Fruit fly (Drosophila melanogaster) whole organism, adult: Measurements from ENCODE around the gene CG3632.

Experiments
- CG11617 ChIP-seq: fragments of 200-800 bp; sonication (Bioruptor generic); optimal IDR thresholded peaks from 2 replicates; lab custom pipeline; 2017; ENCODE audit warnings: mild to moderate bottlenecking, missing biosample characterization, missing genetic modification reagents, missing genetic modification characterization
- CG12768 ChIP-seq: fragments of 200-800 bp; sonication (Bioruptor generic); optimal IDR thresholded peaks from 2 replicates; lab custom pipeline; 2017; ENCODE audit warnings: missing biosample characterization, missing genetic modification characterization, mild to moderate bottlenecking, moderate library complexity, missing genetic modification reagents
- CG14711 ChIP-seq: fragments of 200-800 bp; sonication (Bioruptor generic); optimal IDR thresholded peaks from 2 replicates; lab custom pipeline; 2018; ENCODE audit warnings: missing biosample characterization, mild to moderate bottlenecking, missing genetic modification characterization, moderate library complexity
- CG1620 ChIP-seq: fragments of 200-800 bp; sonication (Bioruptor generic); optimal IDR thresholded peaks from 2 replicates; lab custom pipeline; 2016; ENCODE audit warnings: missing biosample characterization, missing genetic modification characterization
- CG33017 ChIP-seq: fragments of 200-800 bp; sonication (Bioruptor generic); optimal IDR thresholded peaks from 2 replicates; lab custom pipeline; 2018; ENCODE audit warnings: missing biosample characterization, mild to moderate bottlenecking, missing genetic modification characterization, moderate library complexity
- CG5204 ChIP-seq: fragments of 200-800 bp; sonication (Bioruptor generic); optimal IDR thresholded peaks from 2 replicates; lab custom pipeline; 2016; ENCODE audit warnings: missing biosample characterization, missing genetic modification characterization
- CG7045 ChIP-seq: fragments of 200-800 bp; sonication (Bioruptor generic); optimal IDR thresholded peaks from 2 replicates; lab custom pipeline; 2017; ENCODE audit warnings: missing biosample characterization, mild to moderate bottlenecking, missing genetic modification characterization
- CG7101 ChIP-seq: fragments of 200-800 bp; sonication (Bioruptor generic); optimal IDR thresholded peaks from 2 replicates; lab custom pipeline; 2018; ENCODE audit warnings: missing biosample characterization, mild to moderate bottlenecking, missing genetic modification characterization, moderate library complexity
- Clk ChIP-seq: fragments of 200-800 bp; sonication (Bioruptor generic); optimal IDR thresholded peaks from 2 replicates; lab custom pipeline; 2017; ENCODE audit warnings: missing biosample characterization, missing genetic modification characterization
- Crg-1 ChIP-seq: fragments of 200-800 bp; sonication (Bioruptor generic); optimal IDR thresholded peaks from 2 replicates; lab custom pipeline; 2016; ENCODE audit warnings: missing biosample characterization, missing genetic modification characterization
- Hr96 ChIP-seq: fragments of 200-800 bp; sonication (Bioruptor generic); optimal IDR thresholded peaks from 2 replicates; lab custom pipeline; 2016; ENCODE audit warnings: missing biosample characterization, missing genetic modification characterization
- Mnt ChIP-seq: fragments of 200-800 bp; sonication (Bioruptor generic); optimal IDR thresholded peaks from 2 replicates; lab custom pipeline; 2016; ENCODE audit warnings: missing biosample characterization, mild to moderate bottlenecking, missing genetic modification characterization
- bab1 ChIP-seq: fragments of 200-800 bp; sonication (Bioruptor generic); optimal IDR thresholded peaks from 3 replicates; lab custom pipeline; 2019; ENCODE audit warnings: missing biosample characterization, mild to moderate bottlenecking, missing genetic modification characterization, moderate library complexity
- cic ChIP-seq: fragments of 200-800 bp; sonication (Bioruptor generic); optimal IDR thresholded peaks from 2 replicates; lab custom pipeline; 2017; ENCODE audit warnings: missing biosample characterization, mild to moderate bottlenecking, missing genetic modification characterization, moderate library complexity
- cnc ChIP-seq, 2 experiments: fragments of >200 bp; optimal IDR thresholded peaks; 2 replicates each; lab custom pipeline; 2017
- kay ChIP-seq: fragments of 200-800 bp; sonication (Bioruptor generic); peaks from one replicate; lab custom pipeline; 2016; ENCODE audit warnings: missing biosample characterization, missing genetic modification characterization, borderline replicate concordance
- ovo ChIP-seq: fragments of 200-800 bp; sonication (Bioruptor generic); optimal IDR thresholded peaks from 2 replicates; lab custom pipeline; 2016; ENCODE audit warnings: missing biosample characterization, missing genetic modification characterization
- pad ChIP-seq: fragments of 200-800 bp; sonication (Bioruptor generic); optimal IDR thresholded peaks from 3 replicates; lab custom pipeline; 2017; ENCODE audit warnings: missing biosample characterization, missing genetic modification characterization, mild to moderate bottlenecking, moderate library complexity, missing genetic modification reagents
- tj ChIP-seq: fragments of 200-800 bp; sonication (Bioruptor generic); optimal IDR thresholded peaks from 3 replicates; lab custom pipeline; 2017; ENCODE audit warnings: missing biosample characterization, mild to moderate bottlenecking, missing genetic modification characterization, moderate library complexity
- toe ChIP-seq: fragments of 200-800 bp; sonication (Bioruptor generic); optimal IDR thresholded peaks from 2 replicates; lab custom pipeline; 2016; ENCODE audit warnings: missing biosample characterization, missing genetic modification characterization

Gene CG3632

dm6 chrX:16288999-16289398 is 7.5 kb upstream of the CG3632 start:
- TF ChIP-seq pad (GFP tag; lab: Kevin White, UChicago) (no peak), CG33017 (tag; lab: Kevin White, UChicago) (no peak), cic (GFP tag; lab: Kevin White, UChicago) (no peak), Hr96 (GFP tag; lab: Kevin White, UChicago) (no peak), ovo (no peak)

dm6 chrX:16292646-16293045 is 3.8 kb upstream of the CG3632 start:
- no peak for TF ChIP-seq Clk (GFP tag; lab: Kevin White, UChicago)

- TF ChIP-seq pad (GFP tag; lab: Kevin White, UChicago) (no peak), cnc (optimal IDR thresholded peaks at IDR 0.05; lab: Kevin White, UChicago) (no peak), CG14711 (tag; lab: Kevin White, UChicago) (no peak), CG7101 (tag; lab: Kevin White, UChicago) (no peak), CG1620 (GFP tag; lab: Kevin White, UChicago) (no peak), cic (GFP tag; lab: Kevin White, UChicago) (no peak), toe (GFP tag; lab: Kevin White, UChicago) (no peak), CG5204 (no peak), CG12768 (GFP tag; lab: Kevin White, UChicago) (no peak), CG33017 (tag; lab: Kevin White, UChicago) (no peak), CG11617 (GFP tag; lab: Kevin White, UChicago) (no peak), bab1 (GFP tag; lab: Kevin White, UChicago) (no peak), Mnt (GFP tag; lab: Kevin White, UChicago) (no peak), Clk (GFP tag; lab: Kevin White, UChicago) (no peak)
Observed at dm6 chrX:16297618-16298017, 1.1 kb downstream of the CG3632 start, which contains the start of gene ERp44. TSS of gene ERp44 (minus strand) at chrX:16297718.

dm6 chrX:16303636-16304035 is 7.2 kb downstream of the CG3632 start, which contains the start of gene CG3679:
TSS of gene CG3679 (plus strand) at chrX:16303870.
- no peak for TF ChIP-seq tj
- TF ChIP-seq CG14711 (tag; lab: Kevin White, UChicago) = peak; percentile 5

dm6 chrX:16308310-16308918 is 11.9 kb downstream of the CG3632 start, which contains the start of gene Had1:
TSS of gene Had1 (minus strand) at chrX:16308667.
- no peak for TF ChIP-seq Clk (GFP tag; lab: Kevin White, UChicago)
- TF ChIP-seq pad (GFP tag; lab: Kevin White, UChicago) = no peak
- no peak for TF ChIP-seq cnc (optimal IDR thresholded peaks at IDR 0.05; lab: Kevin White, UChicago)
- TF ChIP-seq cic (GFP tag; lab: Kevin White, UChicago) = no peak
- TF ChIP-seq toe (GFP tag; lab: Kevin White, UChicago) = no peak
- no peak for TF ChIP-seq CG14711 (tag; lab: Kevin White, UChicago)
- no peak for TF ChIP-seq Crg-1 (GFP tag; lab: Kevin White, UChicago)
- no peak for TF ChIP-seq tj
- TF ChIP-seq CG5204 = no peak
- TF ChIP-seq Hr96 (GFP tag; lab: Kevin White, UChicago) = no peak
- no peak for TF ChIP-seq bab1 (GFP tag; lab: Kevin White, UChicago)
- no peak for TF ChIP-seq CG33017 (tag; lab: Kevin White, UChicago)
- no peak for TF ChIP-seq Mnt (GFP tag; lab: Kevin White, UChicago)
- TF ChIP-seq kay (GFP tag; lab: Kevin White, UChicago) = no peak
- TF ChIP-seq CG1620 (GFP tag; lab: Kevin White, UChicago) = no peak
- TF ChIP-seq CG7045 (GFP tag; lab: Kevin White, UChicago) = no peak
- TF ChIP-seq ovo = no peak
- no peak for TF ChIP-seq CG12768 (GFP tag; lab: Kevin White, UChicago)
- no peak for TF ChIP-seq CG7101 (tag; lab: Kevin White, UChicago)

dm6 chrX:16308953-16309352 is 12.5 kb downstream of the CG3632 start:
- TF ChIP-seq Clk (GFP tag; lab: Kevin White, UChicago) (no peak), Mnt (GFP tag; lab: Kevin White, UChicago) (no peak), Crg-1 (GFP tag; lab: Kevin White, UChicago) (no peak), CG14711 (tag; lab: Kevin White, UChicago) (no peak), CG5204 (no peak), cnc (optimal IDR thresholded peaks at IDR 0.05; lab: Kevin White, UChicago) (no peak), CG7101 (tag; lab: Kevin White, UChicago) (no peak), pad (GFP tag; lab: Kevin White, UChicago) (no peak), Hr96 (GFP tag; lab: Kevin White, UChicago) (no peak), CG1620 (GFP tag; lab: Kevin White, UChicago) (no peak), CG33017 (tag; lab: Kevin White, UChicago) (no peak), tj (peak; percentile 47), bab1 (GFP tag; lab: Kevin White, UChicago) (no peak), ovo (no peak), CG7045 (GFP tag; lab: Kevin White, UChicago) (no peak), CG12768 (GFP tag; lab: Kevin White, UChicago) (no peak), kay (GFP tag; lab: Kevin White, UChicago) (peak; percentile 87), CG11617 (GFP tag; lab: Kevin White, UChicago) (no peak), cic (GFP tag; lab: Kevin White, UChicago) (peak; percentile 71), toe (GFP tag; lab: Kevin White, UChicago) (no peak)
